Worm (Caenorhabditis elegans) whole organism, L1 larva: ENCODE measurements around the gene srg-45.

Source experiments
- aly-2 ChIP-seq: fragments of 150-350 bp; optimal IDR thresholded peaks from 2 replicates; lab custom pipeline; 2014; ENCODE audit warnings: missing biosample characterization, missing genetic modification characterization
- ama-1 ChIP-seq: fragments of 150-350 bp; optimal IDR thresholded peaks from 2 replicates; lab custom pipeline; 2014
- fkh-10 ChIP-seq: sonication (generic microtip); optimal IDR thresholded peaks from 2 replicates; lab custom pipeline; 2017; ENCODE audit warnings: missing biosample characterization, missing genetic modification reagents, missing genetic modification characterization
- fos-1 ChIP-seq: fragments of 150-350 bp; optimal IDR thresholded peaks from 2 replicates; lab custom pipeline; 2014; ENCODE audit warnings: missing biosample characterization, missing genetic modification characterization

DNA sequence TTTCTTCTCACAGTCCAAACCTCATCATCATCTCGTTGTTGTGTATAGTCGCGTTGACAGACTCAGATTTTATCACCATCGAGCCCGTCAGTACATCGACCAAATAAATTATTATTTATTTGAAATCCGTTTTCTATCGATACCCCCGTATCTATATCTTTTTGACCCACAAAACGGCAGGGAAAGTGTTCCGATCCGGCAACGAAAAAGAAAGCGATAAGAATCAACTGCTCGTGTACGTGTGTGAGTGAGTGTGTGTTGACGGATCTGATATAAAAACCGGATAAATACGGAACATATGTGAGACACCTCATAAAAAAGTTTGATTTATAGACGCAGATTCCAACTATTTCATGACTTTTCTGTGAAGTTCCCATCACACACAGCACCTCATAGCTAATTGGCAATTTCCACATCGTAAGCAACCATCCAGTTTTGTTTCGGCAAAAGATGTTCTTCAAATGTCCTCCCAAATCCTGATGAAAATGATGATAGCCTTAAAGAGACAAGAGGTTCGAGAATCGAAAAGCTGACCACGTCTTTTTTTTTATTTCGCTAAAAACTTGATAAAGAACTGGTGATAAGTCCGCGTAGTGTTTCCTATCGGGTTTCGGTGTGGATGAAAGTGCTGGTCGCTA lies 47.0 kb downstream of the srg-45 start:
- TF ChIP-seq fos-1 = no peak
- peak; percentile 36 for TF ChIP-seq ama-1 (lab: Kevin White, UChicago)
- no peak for TF ChIP-seq fkh-10 (GFP tag; lab: Kevin White, UChicago)
- no peak for TF ChIP-seq aly-2 (tag; lab: Kevin White, UChicago)
